Worm (Caenorhabditis elegans) whole organism, L4 larva: ENCODE data around the gene Y54G2A.16.

Source experiments
- D1046.2 ChIP-seq: fragments of 200-800 bp; sonication (Bioruptor generic); IDR thresholded peaks from 2 replicates; pipeline ENCODE4 v1.3.6; 2022; ENCODE audit warnings: missing genetic modification characterization, missing compliant biosample characterization
- F10B5.3 ChIP-seq: sonication (generic microtip); optimal IDR thresholded peaks from 2 replicates; lab custom pipeline; 2016; ENCODE audit warnings: mild to moderate bottlenecking, missing genetic modification characterization, missing compliant biosample characterization
- F44E2.7 ChIP-seq: fragments of 200-800 bp; sonication (Bioruptor generic); IDR thresholded peaks from 2 replicates; pipeline ENCODE4 v2.1.2; 2022; ENCODE audit warnings: missing genetic modification characterization, missing compliant biosample characterization
- F49E8.2 ChIP-seq: sonication (generic microtip); optimal IDR thresholded peaks from 2 replicates; lab custom pipeline; 2016; ENCODE audit warnings: missing compliant biosample characterization, mild to moderate bottlenecking, missing genetic modification characterization, borderline replicate concordance
- R02D3.7 ChIP-seq: fragments of 150-350 bp; sonication (generic microtip); optimal IDR thresholded peaks from 3 replicates; lab custom pipeline; 2014; ENCODE audit warnings: missing biosample characterization, missing genetic modification characterization
- Y105C5A.15 ChIP-seq: fragments of 200-800 bp; sonication (Bioruptor generic); IDR thresholded peaks from 2 replicates; pipeline ENCODE4 v1.3.6; 2022; ENCODE audit warnings: missing genetic modification characterization, missing compliant biosample characterization
- ZK546.5 ChIP-seq, 2 experiments: sonication (generic microtip); optimal IDR thresholded peaks; 2 replicates each; lab custom pipeline; 2017; ENCODE audit warnings: missing biosample characterization in 2 of 2, missing genetic modification characterization in 2 of 2
- aha-1 ChIP-seq: fragments of 150-350 bp; peaks from one replicate; lab custom pipeline; 2014; ENCODE audit warnings: missing biosample characterization, missing genetic modification characterization
- arid-1 ChIP-seq: fragments of 200-800 bp; sonication (Bioruptor generic); conservative IDR thresholded peaks from 2 replicates; pipeline ENCODE4 v1.3.6; 2022; ENCODE audit warnings: missing genetic modification reagents, missing genetic modification characterization, missing compliant biosample characterization
- attf-4 ChIP-seq: sonication (generic microtip); optimal IDR thresholded peaks from 3 replicates; lab custom pipeline; 2017; ENCODE audit warnings: missing biosample characterization, missing genetic modification characterization
- ceh-20 ChIP-seq: fragments of 200-800 bp; sonication (Bioruptor generic); IDR thresholded peaks from 2 replicates; pipeline ENCODE4 v1.3.6; 2022; ENCODE audit warnings: missing genetic modification reagents, missing genetic modification characterization, missing compliant biosample characterization
- ceh-28 ChIP-seq: fragments of 150-350 bp; optimal IDR thresholded peaks from 2 replicates; lab custom pipeline; 2014; ENCODE audit warnings: missing biosample characterization, missing genetic modification reagents, missing genetic modification characterization
- ceh-32 ChIP-seq: sonication (generic microtip); optimal IDR thresholded peaks from 2 replicates; lab custom pipeline; 2016; ENCODE audit warnings: mild to moderate bottlenecking, missing genetic modification characterization, missing compliant biosample characterization; ENCODE audit not compliant: poor library complexity
- ceh-44 ChIP-seq: fragments of 200-800 bp; sonication (Bioruptor generic); IDR thresholded peaks from 2 replicates; pipeline ENCODE4 v1.3.6; 2022; ENCODE audit warnings: missing genetic modification reagents, missing genetic modification characterization, missing compliant biosample characterization
- ceh-62 ChIP-seq: sonication (generic microtip); optimal IDR thresholded peaks from 2 replicates; lab custom pipeline; 2017; ENCODE audit warnings: missing biosample characterization, missing genetic modification characterization
- ceh-82 ChIP-seq: sonication (generic microtip); optimal IDR thresholded peaks from 2 replicates; lab custom pipeline; 2017; ENCODE audit warnings: missing biosample characterization, missing genetic modification characterization
- daf-12 ChIP-seq: fragments of 150-350 bp; optimal IDR thresholded peaks from 2 replicates; lab custom pipeline; 2014; ENCODE audit warnings: missing biosample characterization, missing genetic modification reagents, missing genetic modification characterization
- daf-16 ChIP-seq, 3 experiments: sonication (generic microtip); optimal IDR thresholded peaks; 2 replicates each; lab custom pipeline; 2016 to 2017; ENCODE audit warnings: missing genetic modification characterization in 3 of 3, missing genetic modification reagents in 3 of 3, mild to moderate bottlenecking in 2 of 3, missing compliant biosample characterization in 2 of 3, missing biosample characterization in 1 of 3, moderate library complexity in 1 of 3
- daf-8 ChIP-seq: fragments of 200-800 bp; sonication (Bioruptor generic); IDR thresholded peaks from 2 replicates; pipeline ENCODE4 v1.3.6; 2022; ENCODE audit warnings: missing genetic modification characterization, missing compliant biosample characterization
- dmd-6 ChIP-seq: fragments of 200-800 bp; sonication (Bioruptor generic); IDR thresholded peaks from 2 replicates; pipeline ENCODE4 v1.3.6; 2022; ENCODE audit warnings: missing genetic modification reagents, missing genetic modification characterization, missing compliant biosample characterization
- dpl-1 ChIP-seq: fragments of 150-350 bp; optimal IDR thresholded peaks from 2 replicates; lab custom pipeline; 2014; ENCODE audit warnings: missing biosample characterization, missing genetic modification reagents, missing genetic modification characterization
- egl-27 ChIP-seq: sonication (generic microtip); optimal IDR thresholded peaks from 3 replicates; lab custom pipeline; 2017; ENCODE audit warnings: missing biosample characterization, missing genetic modification reagents, missing genetic modification characterization
- gei-8 ChIP-seq: fragments of 200-800 bp; sonication (Bioruptor generic); optimal IDR thresholded peaks from 2 replicates; lab custom pipeline; 2018; ENCODE audit warnings: mild to moderate bottlenecking, missing genetic modification characterization, missing compliant biosample characterization
- hif-1 ChIP-seq, 2 experiments: sonication (generic microtip); optimal IDR thresholded peaks; 2 replicates each; lab custom pipeline; 2016 to 2017; ENCODE audit warnings: missing compliant biosample characterization in 2 of 2, missing genetic modification characterization in 2 of 2, missing genetic modification reagents in 2 of 2, missing genotype in 2 of 2, mild to moderate bottlenecking in 1 of 2
- hlh-30 ChIP-seq: sonication (generic microtip); optimal IDR thresholded peaks from 2 replicates; lab custom pipeline; 2017; ENCODE audit warnings: antibody characterized with exemption, mild to moderate bottlenecking, missing genetic modification characterization, missing compliant biosample characterization; ENCODE audit not compliant: insufficient read depth
- lim-7 ChIP-seq: fragments of 200-800 bp; sonication (Bioruptor generic); IDR thresholded peaks from 2 replicates; pipeline ENCODE4 v1.3.6; 2022; ENCODE audit warnings: missing genetic modification characterization, missing compliant biosample characterization
- lin-1 ChIP-seq: fragments of 200-800 bp; sonication (Bioruptor generic); IDR thresholded peaks from 2 replicates; pipeline ENCODE4 v1.3.6; 2022; ENCODE audit warnings: missing genetic modification reagents, missing genetic modification characterization, missing compliant biosample characterization
- lin-13 ChIP-seq: fragments of 150-350 bp; optimal IDR thresholded peaks from 2 replicates; lab custom pipeline; 2014; ENCODE audit warnings: missing biosample characterization, missing genetic modification reagents, missing genetic modification characterization
- lin-29 ChIP-seq: fragments of 200-800 bp; sonication (Bioruptor generic); IDR thresholded peaks from 2 replicates; pipeline ENCODE4 v1.3.6; 2022; ENCODE audit warnings: missing genetic modification reagents, missing genetic modification characterization, missing compliant biosample characterization
- lin-38 ChIP-seq: fragments of 200-800 bp; sonication (Bioruptor generic); IDR thresholded peaks from 2 replicates; pipeline ENCODE4 v1.3.6; 2022; ENCODE audit warnings: missing genetic modification reagents, missing genetic modification characterization, missing compliant biosample characterization
- lin-39 ChIP-seq: fragments of 150-350 bp; optimal IDR thresholded peaks from 2 replicates; lab custom pipeline; 2014; ENCODE audit warnings: missing biosample characterization, missing genetic modification reagents, missing genetic modification characterization
- lir-3 ChIP-seq: sonication (generic microtip); optimal IDR thresholded peaks from 2 replicates; lab custom pipeline; 2016; ENCODE audit warnings: mild to moderate bottlenecking, missing genetic modification characterization, missing compliant biosample characterization
- lsy-2 ChIP-seq, 2 experiments: fragments of 150-350 bp in 1 of 2; sonication (generic microtip) in 1 of 2; optimal IDR thresholded peaks; 2 replicates each; lab custom pipeline; 2014 to 2017; ENCODE audit warnings: missing biosample characterization in 2 of 2, missing genetic modification characterization in 2 of 2
- madf-9 ChIP-seq: fragments of 200-800 bp; sonication (Bioruptor generic); conservative IDR thresholded peaks from 2 replicates; pipeline ENCODE4 v1.3.6; 2022; ENCODE audit warnings: missing genetic modification reagents, missing genetic modification characterization, missing compliant biosample characterization
- mxl-3 ChIP-seq: fragments of 200-800 bp; sonication (Bioruptor generic); optimal IDR thresholded peaks from 2 replicates; lab custom pipeline; 2018; ENCODE audit warnings: mild to moderate bottlenecking, missing genetic modification characterization, missing compliant biosample characterization
- nhr-10 ChIP-seq: fragments of 150-350 bp; optimal IDR thresholded peaks from 2 replicates; lab custom pipeline; 2014; ENCODE audit warnings: missing biosample characterization, missing genetic modification characterization
- nhr-102 ChIP-seq: sonication (generic microtip); optimal IDR thresholded peaks from 2 replicates; lab custom pipeline; 2016; ENCODE audit warnings: mild to moderate bottlenecking, missing genetic modification characterization, moderate library complexity, missing compliant biosample characterization
- nhr-76 ChIP-seq: fragments of 150-350 bp; optimal IDR thresholded peaks from 2 replicates; lab custom pipeline; 2014; ENCODE audit warnings: missing biosample characterization, missing genetic modification characterization
- nhr-77 ChIP-seq: fragments of 150-350 bp; optimal IDR thresholded peaks from 2 replicates; lab custom pipeline; 2014; ENCODE audit warnings: missing biosample characterization, missing genetic modification characterization
- pha-4 ChIP-seq, 2 experiments: fragments of 150-350 bp in 1 of 2; fragments of 200-800 bp in 1 of 2; sonication (Bioruptor generic) in 1 of 2; IDR thresholded peaks in 1 of 2; optimal IDR thresholded peaks in 1 of 2; 2 replicates each; pipeline versions ENCODE4 v1.3.6 to Lab custom; 2014 to 2022; ENCODE audit warnings: missing genetic modification characterization in 2 of 2, missing genetic modification reagents in 2 of 2, missing biosample characterization in 1 of 2, missing compliant biosample characterization in 1 of 2
- php-3 ChIP-seq: fragments of 200-800 bp; sonication (Bioruptor generic); IDR thresholded peaks from 2 replicates; pipeline ENCODE4 v1.3.6; 2022; ENCODE audit warnings: missing genetic modification reagents, missing genetic modification characterization, missing compliant biosample characterization
- set-16 ChIP-seq: fragments of 200-800 bp; sonication (Bioruptor generic); IDR thresholded peaks from 2 replicates; pipeline ENCODE4 v1.3.6; 2022; ENCODE audit warnings: missing genetic modification reagents, missing genetic modification characterization, missing compliant biosample characterization
- spr-1 ChIP-seq: sonication (generic microtip); optimal IDR thresholded peaks from 2 replicates; lab custom pipeline; 2016; ENCODE audit warnings: mild to moderate bottlenecking, missing genetic modification characterization, missing compliant biosample characterization
- spr-3 ChIP-seq: fragments of 200-800 bp; sonication (Bioruptor generic); optimal IDR thresholded peaks from 2 replicates; lab custom pipeline; 2018; ENCODE audit warnings: mild to moderate bottlenecking, missing genetic modification characterization, missing compliant biosample characterization
- tra-1 ChIP-seq: fragments of 200-800 bp; sonication (Bioruptor generic); IDR thresholded peaks from 2 replicates; pipeline ENCODE4 v1.3.6; 2022; ENCODE audit warnings: missing genetic modification reagents, missing genetic modification characterization, missing compliant biosample characterization
- vab-7 ChIP-seq: fragments of 200-800 bp; sonication (Bioruptor generic); IDR thresholded peaks from 2 replicates; pipeline ENCODE4 v1.3.6; 2022; ENCODE audit warnings: missing genetic modification reagents, missing genetic modification characterization, missing compliant biosample characterization
- zag-1 ChIP-seq: fragments of 150-350 bp; optimal IDR thresholded peaks from 2 replicates; lab custom pipeline; 2014; ENCODE audit warnings: missing biosample characterization, missing genetic modification characterization
- zfp-2 ChIP-seq: sonication (generic microtip); optimal IDR thresholded peaks from 2 replicates; lab custom pipeline; 2016; ENCODE audit warnings: mild to moderate bottlenecking, missing genetic modification characterization, missing compliant biosample characterization
- zfp-3 ChIP-seq: fragments of 200-800 bp; sonication (Bioruptor generic); conservative IDR thresholded peaks from 2 replicates; pipeline ENCODE4 v1.3.6; 2022; ENCODE audit warnings: missing genetic modification reagents, missing genetic modification characterization, missing compliant biosample characterization
- zip-2 ChIP-seq: fragments of 150-350 bp; optimal IDR thresholded peaks from 2 replicates; lab custom pipeline; 2014; ENCODE audit warnings: missing biosample characterization, missing genetic modification characterization

The Y54G2A.16 gene

ce11 chrIV:2808154-2808553 is 56.5 kb downstream of the Y54G2A.16 start (continued):
- 0 out of 2 replicates have a peak, but pooled peaks have one; percentile 19 for TF ChIP-seq lin-29
- TF ChIP-seq pha-4 (GFP tag; IDR thresholded peaks at IDR 0.05; lab: Robert Waterston, UW), result 0 out of 2 replicates have a peak, but pooled peaks have one; percentile 18
- no peak for TF ChIP-seq pha-4 (tag; optimal IDR thresholded peaks at IDR 0.05; lab: Kevin White, UChicago)
- no peak for TF ChIP-seq zag-1
- no peak for TF ChIP-seq daf-12
- peak; percentile 6 for TF ChIP-seq mxl-3 (GFP tag; lab: Kevin White, UChicago)
- no peak for TF ChIP-seq spr-3 (GFP tag; lab: Kevin White, UChicago)
- TF ChIP-seq daf-8 (GFP tag; lab: Robert Waterston, UW), result no peak
- no peak for TF ChIP-seq R02D3.7 (tag; lab: Kevin White, UChicago)
- no peak for TF ChIP-seq ceh-20 (GFP tag; lab: Robert Waterston, UW)
- no peak for TF ChIP-seq dmd-6 (GFP tag; lab: Robert Waterston, UW)
- peak; percentile 67; the same call in 1 of the 2 replicates for TF ChIP-seq vab-7 (GFP tag; lab: Robert Waterston, UW)
- TF ChIP-seq madf-9 (GFP tag; lab: Robert Waterston, UW), result no peak
- no peak for TF ChIP-seq ceh-28 (tag; lab: Kevin White, UChicago)
- TF ChIP-seq spr-1 (tag; lab: Kevin White, UChicago), result no peak
- TF ChIP-seq hif-1 (tag; optimal IDR thresholded peaks at IDR 0.05; lab: Kevin White, UChicago), result no peak
- TF ChIP-seq dpl-1 (GFP tag; lab: Kevin White, UChicago), result no peak
- TF ChIP-seq nhr-76 (tag; lab: Kevin White, UChicago), result no peak
- TF ChIP-seq nhr-77, result no peak
- 0 out of 2 replicates have a peak, but pooled peaks have one; percentile 42 for TF ChIP-seq Y105C5A.15 (GFP tag; lab: Robert Waterston, UW)
- no peak for TF ChIP-seq egl-27
- TF ChIP-seq zfp-2 (tag; lab: Kevin White, UChicago), result no peak
- no peak for TF ChIP-seq lsy-2 (tag; optimal IDR thresholded peaks at IDR 0.05; lab: Kevin White, UChicago)
- TF ChIP-seq ZK546.5 (tag; optimal IDR thresholded peaks at IDR 0.05; lab: Kevin White, UChicago), result no peak
- TF ChIP-seq F10B5.3 (tag; lab: Kevin White, UChicago), result no peak
- no peak for TF ChIP-seq ceh-32 (tag; lab: Kevin White, UChicago)
- no peak for TF ChIP-seq lin-39 (tag; lab: Kevin White, UChicago)
- peak; percentile 41 for TF ChIP-seq set-16 (GFP tag; lab: Robert Waterston, UW)
- peak in 1 of 2 experiments; percentile 5 for TF ChIP-seq daf-16 (GFP tag; optimal IDR thresholded peaks at IDR 0.05; lab: Kevin White, UChicago)
- peak; percentile 18 for TF ChIP-seq daf-16 (tag; optimal IDR thresholded peaks at IDR 0.05; lab: Kevin White, UChicago)
- TF ChIP-seq arid-1 (GFP tag; lab: Robert Waterston, UW), result 0 out of 2 replicates have a peak, but pooled peaks have one; percentile 46
- no peak for TF ChIP-seq aha-1 (tag; lab: Kevin White, UChicago)
- no peak for TF ChIP-seq lir-3
- 0 out of 2 replicates have a peak, but pooled peaks have one; percentile 25 for TF ChIP-seq php-3 (GFP tag; lab: Robert Waterston, UW)
- TF ChIP-seq tra-1 (GFP tag; lab: Robert Waterston, UW), result peak; percentile 67; the same call in 1 of the 2 replicates
- TF ChIP-seq ceh-44 (GFP tag; lab: Robert Waterston, UW), result no peak
- TF ChIP-seq hlh-30 (tag; lab: Kevin White, UChicago), result peak; percentile 46
- no peak for TF ChIP-seq zfp-3 (GFP tag; lab: Robert Waterston, UW)
- TF ChIP-seq F49E8.2 (tag; lab: Kevin White, UChicago), result no peak
- no peak for TF ChIP-seq lin-1 (GFP tag; lab: Robert Waterston, UW)
- TF ChIP-seq lin-13 (GFP tag; lab: Kevin White, UChicago), result no peak
- TF ChIP-seq ceh-62 (tag; lab: Kevin White, UChicago), result no peak
- TF ChIP-seq lin-38 (GFP tag; lab: Robert Waterston, UW), result peak; percentile 58
- no peak for TF ChIP-seq nhr-10 (tag; lab: Kevin White, UChicago)
- no peak for TF ChIP-seq gei-8 (GFP tag; lab: Kevin White, UChicago)
- TF ChIP-seq D1046.2, result 0 out of 2 replicates have a peak, but pooled peaks have one; percentile 34
- 0 out of 2 replicates have a peak, but pooled peaks have one; percentile 67 for TF ChIP-seq F44E2.7 (GFP tag; lab: Robert Waterston, UW)
- TF ChIP-seq attf-4 (tag; lab: Kevin White, UChicago), result no peak
- no peak for TF ChIP-seq nhr-102 (tag; lab: Kevin White, UChicago)
- no peak for TF ChIP-seq ceh-82 (tag; lab: Kevin White, UChicago)
- peak; percentile 75 for TF ChIP-seq lim-7 (GFP tag; lab: Robert Waterston, UW)
- no peak for TF ChIP-seq zip-2 (tag; lab: Kevin White, UChicago)
